Fruit fly (Drosophila melanogaster): ENCODE results near the gene Lip4.

Gene Lip4

DNA sequence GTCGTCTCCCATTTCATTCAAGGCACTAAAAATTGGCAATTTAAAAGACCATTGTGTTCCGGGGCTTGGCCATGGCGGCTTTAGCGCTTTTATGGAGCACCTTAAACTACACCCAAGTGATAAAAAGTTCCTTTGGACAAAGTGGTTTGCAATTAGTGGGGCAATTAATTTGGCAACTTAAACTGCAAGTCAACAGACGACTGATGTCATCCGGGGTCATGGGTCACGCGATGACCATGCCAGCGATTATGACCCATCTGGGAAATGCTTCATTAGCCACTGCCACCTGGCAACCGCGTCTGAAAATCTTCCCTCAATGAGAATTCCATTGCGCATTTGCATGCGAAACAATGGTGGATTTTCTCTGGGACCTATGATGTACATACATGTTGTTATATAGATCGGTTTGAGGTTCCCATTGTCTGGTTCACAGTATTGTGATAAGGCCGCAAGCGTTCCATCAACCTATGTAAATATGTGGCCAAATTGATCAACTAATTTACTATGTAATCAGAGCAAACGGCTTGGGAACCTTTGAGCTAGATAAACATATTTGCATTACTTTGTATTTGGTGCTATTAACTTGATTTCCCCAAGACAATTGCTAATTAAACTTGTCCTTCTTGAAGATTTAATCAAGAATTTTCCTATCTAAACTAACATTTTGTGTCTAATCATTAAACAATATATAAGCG, 30.1 kb upstream of the Lip4 start (continued):
- TF ChIP-seq bab2 (GFP tag; optimal IDR thresholded peaks at IDR 0.05) (peak; percentile 52), zfh2 (GFP tag; optimal IDR thresholded peaks at IDR 0.05) (no peak), ken (GFP tag; IDR thresholded peaks at IDR 0.05) (no peak), Gug (GFP tag; IDR thresholded peaks at IDR 0.05) (no peak), Side (GFP tag; optimal IDR thresholded peaks at IDR 0.05) (no peak), CG17568 (GFP tag; optimal IDR thresholded peaks at IDR 0.05) (peak; percentile 16), gsb-n (tag; optimal IDR thresholded peaks at IDR 0.05) (peak; percentile 36), CG2202 (tag; optimal IDR thresholded peaks at IDR 0.05) (peak; percentile 22), CG2120 (GFP tag; optimal IDR thresholded peaks at IDR 0.05) (no peak), CG8359 (GFP tag; optimal IDR thresholded peaks at IDR 0.05; ENCODE audit: borderline replicate concordance) (peak; percentile 3), CG17328 (GFP tag; IDR thresholded peaks at IDR 0.05) (peak; percentile 15; the same call in 1 of the 2 replicates), GATAe (GFP tag; conservative IDR thresholded peaks at IDR 0.05) (no peak), dmrt11E (tag; optimal IDR thresholded peaks at IDR 0.05) (peak; percentile 53), bsh (GFP tag; optimal IDR thresholded peaks at IDR 0.05) (peak in 1 of 2 experiments; percentile 63), h (optimal IDR thresholded peaks at IDR 0.05) (no peak), Mrtf (GFP tag; IDR thresholded peaks at IDR 0.05) (no peak), CG2678 (tag; optimal IDR thresholded peaks at IDR 0.05) (peak; percentile 10), Doc2 (GFP tag; IDR thresholded peaks at IDR 0.05) (no peak), ci (GFP tag; IDR thresholded peaks at IDR 0.05) (0 out of 3 replicates have a peak, but pooled peaks have one; percentile 38), Dip2 (GFP tag; IDR thresholded peaks at IDR 0.05) (no peak), CG8388 (GFP tag; optimal IDR thresholded peaks at IDR 0.05) (no peak), Meics (GFP tag; optimal IDR thresholded peaks at IDR 0.05) (no peak), CG7357 (GFP tag; IDR thresholded peaks at IDR 0.05) (no peak), Asciz (GFP tag; optimal IDR thresholded peaks at IDR 0.05) (peak; percentile 65), CG7271 (tag; optimal IDR thresholded peaks at IDR 0.05) (no peak), Ets65A (GFP tag) (peak; percentile 91), tgo (GFP tag; IDR thresholded peaks at IDR 0.05) (no peak), Fer2 (tag; optimal IDR thresholded peaks at IDR 0.05) (no peak), trem (tag; optimal IDR thresholded peaks at IDR 0.05) (no peak), CG12071 (GFP tag; optimal IDR thresholded peaks at IDR 0.05) (peak; percentile 12), CG13287 (GFP tag; IDR thresholded peaks at IDR 0.05; ENCODE audit: partially characterized antibody) (no peak), dati (GFP tag; IDR thresholded peaks at IDR 0.05) (no peak), sens (GFP tag) (peak; percentile 81), CG2712 (tag; optimal IDR thresholded peaks at IDR 0.05) (peak; percentile 6), CG8290 (GFP tag; optimal IDR thresholded peaks at IDR 0.05) (no peak), CG8290 (tag; optimal IDR thresholded peaks at IDR 0.05) (no peak), CG15696 (tag; optimal IDR thresholded peaks at IDR 0.05) (peak; percentile 7), cwo (GFP tag; optimal IDR thresholded peaks at IDR 0.05) (no peak), jumu (GFP tag; optimal IDR thresholded peaks at IDR 0.05) (no peak), CG10565 (GFP tag; optimal IDR thresholded peaks at IDR 0.05) (no peak), caup (GFP tag; optimal IDR thresholded peaks at IDR 0.05; ENCODE audit: severe bottlenecking) (no peak), ro (GFP tag; IDR thresholded peaks at IDR 0.05) (no peak), Trl (optimal IDR thresholded peaks at IDR 0.05) (no peak), Trl (GFP tag; optimal IDR thresholded peaks at IDR 0.05) (no peak), Dref (GFP tag; IDR thresholded peaks at IDR 0.05) (no peak), dysf (GFP tag; IDR thresholded peaks at IDR 0.05) (peak; percentile 20; the same call in 1 of the 3 replicates), Xrp1 (GFP tag; IDR thresholded peaks at IDR 0.05) (peak; percentile 62), CG10462 (GFP tag; optimal IDR thresholded peaks at IDR 0.05) (no peak), az2 (GFP tag; optimal IDR thresholded peaks at IDR 0.05) (no peak), CHES-1-like (GFP tag; optimal IDR thresholded peaks at IDR 0.05) (no peak), salm (tag; optimal IDR thresholded peaks at IDR 0.05) (peak; percentile 1), CG8089 (GFP tag; optimal IDR thresholded peaks at IDR 0.05) (peak; percentile 23)
